Worm (Caenorhabditis elegans) whole organism, L4/young adult: ENCODE data around the gene C06B8.2.

Source experiments
- W03F9.2 ChIP-seq: fragments of 150-350 bp; optimal IDR thresholded peaks from 2 replicates; lab custom pipeline; 2014; ENCODE audit warnings: missing biosample characterization, missing genetic modification characterization
- him-1 ChIP-seq: sonication (generic microtip); optimal IDR thresholded peaks from 2 replicates; lab custom pipeline; 2016; ENCODE audit warnings: missing genotype, missing genetic modification reagents, missing genetic modification characterization, missing compliant biosample characterization

DNA sequence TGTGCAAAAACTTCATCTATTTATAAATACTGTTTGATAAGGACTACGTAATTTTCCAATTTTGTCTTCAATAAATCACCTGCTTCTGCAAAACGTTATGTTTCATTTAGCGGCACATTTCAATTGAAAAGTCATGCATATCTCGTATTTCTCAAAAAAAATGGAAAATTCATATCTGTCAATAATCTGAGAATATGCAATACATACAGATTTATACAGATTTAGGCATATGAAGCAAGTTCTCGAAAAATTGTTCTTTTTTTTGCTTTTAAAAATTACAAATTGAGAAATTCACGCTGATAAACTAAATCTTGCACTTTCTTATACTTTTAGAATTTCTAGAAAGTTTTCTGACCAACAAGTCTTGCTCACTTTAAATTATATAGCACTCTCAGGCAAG lies 34.4 kb downstream of the C06B8.2 start, which contains the start of gene T26H5.11:
- no peak for TF ChIP-seq him-1
- TF ChIP-seq W03F9.2 (tag; lab: Kevin White, UChicago), result no peak
